Worm (Caenorhabditis elegans) whole organism, L1 larva: ENCODE results near the gene ooc-5.

Source experiments
- C04F5.9 ChIP-seq: sonication (generic microtip); optimal IDR thresholded peaks from 2 replicates; lab custom pipeline; 2016; ENCODE audit warnings: missing genetic modification characterization, missing compliant biosample characterization
- C34B4.2 ChIP-seq: sonication (generic microtip); optimal IDR thresholded peaks from 2 replicates; lab custom pipeline; 2017; ENCODE audit warnings: mild to moderate bottlenecking, missing genetic modification characterization, missing compliant biosample characterization
- F16B12.6 ChIP-seq: fragments of 150-350 bp; optimal IDR thresholded peaks from 2 replicates; lab custom pipeline; 2014; ENCODE audit warnings: missing biosample characterization, missing genetic modification characterization
- Y116A8C.19 ChIP-seq: sonication (generic microtip); optimal IDR thresholded peaks from 2 replicates; lab custom pipeline; 2016; ENCODE audit warnings: missing compliant biosample characterization, missing genetic modification characterization, borderline replicate concordance
- blmp-1 ChIP-seq: fragments of 150-350 bp; optimal IDR thresholded peaks from 2 replicates; lab custom pipeline; 2014; ENCODE audit warnings: missing biosample characterization, missing genetic modification characterization
- ceh-82 ChIP-seq, 3 experiments: fragments of 150-350 bp in 1 of 3; sonication (generic microtip) in 2 of 3; optimal IDR thresholded peaks; 2 replicates each; lab custom pipeline; 2014 to 2017; ENCODE audit warnings: missing biosample characterization in 3 of 3, missing genetic modification characterization in 3 of 3
- ces-1 ChIP-seq: fragments of 150-350 bp; optimal IDR thresholded peaks from 2 replicates; lab custom pipeline; 2014; ENCODE audit warnings: missing biosample characterization, missing genetic modification reagents, missing genetic modification characterization
- dpl-1 ChIP-seq, 3 experiments: fragments of 150-350 bp in 2 of 3; sonication (generic microtip) in 1 of 3; optimal IDR thresholded peaks; 2 replicates each; lab custom pipeline; 2014 to 2017; ENCODE audit warnings: missing biosample characterization in 3 of 3, missing genetic modification characterization in 3 of 3, missing genetic modification reagents in 3 of 3
- efl-1 ChIP-seq, 4 experiments: fragments of 150-350 bp; optimal IDR thresholded peaks in 3 of 4; peaks in 1 of 4; 1 replicate in 1 of 4; 2 replicates in 3 of 4; lab custom pipeline; 2014; ENCODE audit warnings: missing biosample characterization in 2 of 4, missing genetic modification characterization in 2 of 4, missing genetic modification reagents in 2 of 4
- egl-13 ChIP-seq: sonication (generic microtip); optimal IDR thresholded peaks from 2 replicates; lab custom pipeline; 2016; ENCODE audit warnings: missing genotype, missing genetic modification reagents, missing genetic modification characterization, missing compliant biosample characterization
- elt-2 ChIP-seq: sonication (generic microtip); optimal IDR thresholded peaks from 2 replicates; lab custom pipeline; 2016; ENCODE audit warnings: missing genetic modification characterization, mild to moderate bottlenecking, inconsistent platforms, missing compliant biosample characterization, missing genetic modification reagents
- elt-3 ChIP-seq, 6 experiments: fragments of 150-350 bp in 1 of 6; sonication (generic microtip); optimal IDR thresholded peaks; 2 replicates each; lab custom pipeline; 2017 to 2018; ENCODE audit warnings: missing biosample characterization in 6 of 6, missing genetic modification characterization in 6 of 6, inconsistent platforms in 1 of 6
- ets-5 ChIP-seq: fragments of 200-800 bp; sonication (Bioruptor generic); IDR thresholded peaks from 2 replicates; pipeline ENCODE4 v1.3.6; 2022; ENCODE audit warnings: missing genetic modification characterization, missing compliant biosample characterization
- fos-1 ChIP-seq: fragments of 150-350 bp; optimal IDR thresholded peaks from 2 replicates; lab custom pipeline; 2014; ENCODE audit warnings: missing biosample characterization, missing genetic modification characterization
- lin-14 ChIP-seq: fragments of 200-800 bp; sonication (Bioruptor generic); optimal IDR thresholded peaks from 2 replicates; lab custom pipeline; 2018; ENCODE audit warnings: mild to moderate bottlenecking, missing genetic modification characterization, moderate library complexity, missing compliant biosample characterization
- lin-15B ChIP-seq: fragments of 150-350 bp; sonication (generic microtip); optimal IDR thresholded peaks from 3 replicates; lab custom pipeline; 2014; ENCODE audit warnings: missing biosample characterization, missing genetic modification characterization
- lin-35 ChIP-seq, 2 experiments: fragments of 150-350 bp; optimal IDR thresholded peaks; 2 replicates each; lab custom pipeline; 2014; ENCODE audit warnings: missing biosample characterization in 2 of 2, missing genetic modification characterization in 2 of 2, missing genetic modification reagents in 2 of 2
- lir-3 ChIP-seq: sonication (generic microtip); optimal IDR thresholded peaks from 2 replicates; lab custom pipeline; 2016; ENCODE audit warnings: mild to moderate bottlenecking, missing genetic modification characterization, moderate library complexity, missing compliant biosample characterization; ENCODE audit not compliant: poor library complexity
- lsy-2 ChIP-seq, 2 experiments: fragments of 150-350 bp; optimal IDR thresholded peaks; 2 replicates each; lab custom pipeline; 2014; ENCODE audit warnings: missing biosample characterization in 2 of 2, missing genetic modification characterization in 2 of 2
- mab-9 ChIP-seq: fragments of 200-800 bp; sonication (Bioruptor generic); IDR thresholded peaks from 2 replicates; pipeline ENCODE4 v1.3.6; 2022; ENCODE audit warnings: missing genetic modification reagents, missing genetic modification characterization, missing compliant biosample characterization
- mep-1 ChIP-seq: fragments of 150-350 bp; optimal IDR thresholded peaks from 2 replicates; lab custom pipeline; 2014; ENCODE audit warnings: missing biosample characterization, missing genetic modification characterization
- nhr-12 ChIP-seq: sonication (generic microtip); optimal IDR thresholded peaks from 2 replicates; lab custom pipeline; 2017; ENCODE audit warnings: missing biosample characterization, missing genetic modification characterization
- nhr-47 ChIP-seq: sonication (generic microtip); optimal IDR thresholded peaks from 2 replicates; lab custom pipeline; 2016; ENCODE audit warnings: mild to moderate bottlenecking, missing genetic modification characterization, moderate library complexity, missing compliant biosample characterization
- nhr-71 ChIP-seq: sonication (generic microtip); optimal IDR thresholded peaks from 2 replicates; lab custom pipeline; 2016; ENCODE audit warnings: mild to moderate bottlenecking, missing genetic modification characterization, moderate library complexity, missing compliant biosample characterization
- nhr-84 ChIP-seq: sonication (generic microtip); optimal IDR thresholded peaks from 2 replicates; lab custom pipeline; 2017; ENCODE audit warnings: missing biosample characterization, missing genetic modification characterization
- nhr-85 ChIP-seq: sonication (generic microtip); peaks from one replicate; lab custom pipeline; 2016; ENCODE audit warnings: missing genetic modification characterization, inconsistent platforms, missing compliant biosample characterization
- pqm-1 ChIP-seq: sonication (generic microtip); optimal IDR thresholded peaks from 3 replicates; lab custom pipeline; 2017; ENCODE audit warnings: missing biosample characterization, missing genetic modification characterization
- rnt-1 ChIP-seq: sonication (generic microtip); optimal IDR thresholded peaks from 2 replicates; lab custom pipeline; 2016; ENCODE audit warnings: mild to moderate bottlenecking, missing genetic modification characterization, moderate library complexity, missing compliant biosample characterization
- snu-23 ChIP-seq: sonication (generic microtip); optimal IDR thresholded peaks from 2 replicates; lab custom pipeline; 2016; ENCODE audit warnings: missing genetic modification characterization, missing compliant biosample characterization
- sptf-1 ChIP-seq: fragments of 150-350 bp; optimal IDR thresholded peaks from 2 replicates; lab custom pipeline; 2014; ENCODE audit warnings: missing biosample characterization, missing genetic modification characterization
- swsn-7 ChIP-seq: sonication (generic microtip); optimal IDR thresholded peaks from 2 replicates; lab custom pipeline; 2016; ENCODE audit warnings: missing genetic modification characterization, missing compliant biosample characterization
- tbx-2 ChIP-seq: sonication (generic microtip); optimal IDR thresholded peaks from 2 replicates; lab custom pipeline; 2016; ENCODE audit warnings: missing genetic modification characterization, missing compliant biosample characterization
- tlp-1 ChIP-seq: fragments of 150-350 bp; optimal IDR thresholded peaks from 2 replicates; lab custom pipeline; 2014; ENCODE audit warnings: missing biosample characterization, missing genetic modification characterization
- unc-130 ChIP-seq: fragments of 150-350 bp; optimal IDR thresholded peaks from 2 replicates; lab custom pipeline; 2017; ENCODE audit warnings: missing biosample characterization, missing genetic modification characterization, inconsistent platforms
- unc-62 ChIP-seq: fragments of 150-350 bp; optimal IDR thresholded peaks from 2 replicates; lab custom pipeline; 2014; ENCODE audit warnings: missing biosample characterization, missing genetic modification reagents, missing genetic modification characterization
- unc-86 ChIP-seq: sonication (generic microtip); optimal IDR thresholded peaks from 2 replicates; lab custom pipeline; 2016; ENCODE audit warnings: missing genetic modification characterization, missing compliant biosample characterization
- vab-15 ChIP-seq: sonication (generic microtip); optimal IDR thresholded peaks from 2 replicates; lab custom pipeline; 2017; ENCODE audit warnings: missing genotype, mild to moderate bottlenecking, missing genetic modification characterization, missing compliant biosample characterization
- xbp-1 ChIP-seq: sonication (generic microtip); optimal IDR thresholded peaks from 2 replicates; lab custom pipeline; 2016; ENCODE audit warnings: missing genetic modification characterization, missing compliant biosample characterization

ooc-5 gene

ce11 chrII:8997479-8997878 is 4.5 kb downstream of the ooc-5 start, which contains the start of the genes F44G4.3 and tdp-1:
Gene F44G4.3 (minus strand): TSS chrII:8997662.
Gene tdp-1 (plus strand): TSS chrII:8997825.
- TF ChIP-seq snu-23 (peak; percentile 15), nhr-85 (peak; percentile 8), unc-62 (GFP tag; lab: Kevin White, UChicago) (no peak), nhr-47 (tag; lab: Kevin White, UChicago) (peak; percentile 33), dpl-1 (GFP tag; optimal IDR thresholded peaks at IDR 0.05; lab: Kevin White, UChicago) (peak; percentile 24 to 60 (median 26)), ets-5 (GFP tag; lab: Robert Waterston, UW) (no peak), Y116A8C.19 (tag; lab: Kevin White, UChicago) (no peak), mep-1 (peak; percentile 77), lin-35 (GFP tag; optimal IDR thresholded peaks at IDR 0.05; lab: Kevin White, UChicago) (peak; percentile 14 to 55), fos-1 (no peak), unc-86 (tag; lab: Kevin White, UChicago) (no peak), nhr-12 (tag; lab: Kevin White, UChicago) (no peak), F16B12.6 (tag; lab: Kevin White, UChicago) (peak; percentile 84), nhr-71 (peak; percentile 14), swsn-7 (tag; lab: Kevin White, UChicago) (peak; percentile 14), pqm-1 (tag; lab: Kevin White, UChicago) (no peak), egl-13 (tag; lab: Kevin White, UChicago) (no peak), elt-2 (tag; lab: Kevin White, UChicago) (no peak), lin-15B (tag; lab: Kevin White, UChicago) (no peak), mab-9 (GFP tag; lab: Robert Waterston, UW) (no peak), lsy-2 (tag; optimal IDR thresholded peaks at IDR 0.05; lab: Kevin White, UChicago) (peak; percentile 73 to 96), ces-1 (GFP tag; lab: Kevin White, UChicago) (peak; percentile 24), C34B4.2 (tag; lab: Kevin White, UChicago) (no peak), efl-1 (optimal IDR thresholded peaks at IDR 0.05; lab: Kevin White, UChicago) (peak; percentile 31 to 35), efl-1 (GFP tag; optimal IDR thresholded peaks at IDR 0.05 in 1 of 2; lab: Kevin White, UChicago) (peak; percentile 49 to 91), lin-14 (GFP tag; lab: Kevin White, UChicago) (peak; percentile 18), vab-15 (tag; lab: Kevin White, UChicago) (peak; percentile 14)

- no peak for TF ChIP-seq snu-23
- TF ChIP-seq blmp-1: no peak
- TF ChIP-seq elt-3 (tag; optimal IDR thresholded peaks at IDR 0.05; lab: Kevin White, UChicago): no peak
- TF ChIP-seq F16B12.6 (tag; lab: Kevin White, UChicago): no peak
- TF ChIP-seq ceh-82 (tag; optimal IDR thresholded peaks at IDR 0.05; lab: Kevin White, UChicago): no peak
- no peak for TF ChIP-seq nhr-84 (tag; lab: Kevin White, UChicago)
- TF ChIP-seq sptf-1: no peak
- no peak for TF ChIP-seq ets-5 (GFP tag; lab: Robert Waterston, UW)
- TF ChIP-seq rnt-1: no peak
- no peak for TF ChIP-seq xbp-1 (tag; lab: Kevin White, UChicago)
- TF ChIP-seq tbx-2 (tag; lab: Kevin White, UChicago): no peak
- TF ChIP-seq tlp-1 (tag; lab: Kevin White, UChicago): no peak
- TF ChIP-seq unc-130: no peak
- no peak for TF ChIP-seq lir-3 (tag; lab: Kevin White, UChicago)
- TF ChIP-seq nhr-71: no peak
- no peak for TF ChIP-seq C04F5.9
- TF ChIP-seq efl-1 (optimal IDR thresholded peaks at IDR 0.05; lab: Kevin White, UChicago): no peak
- no peak for TF ChIP-seq efl-1 (GFP tag; optimal IDR thresholded peaks at IDR 0.05 in 1 of 2; lab: Kevin White, UChicago)
These were observed 7.4 kb downstream of the ooc-5 start, which contains the start of gene F44G4.5 for ce11 chrII:9000331-9000730. Gene F44G4.5 (minus strand): TSS chrII:9000431.

- TF ChIP-seq ets-5 (GFP tag; lab: Robert Waterston, UW) (no peak), efl-1 (optimal IDR thresholded peaks at IDR 0.05; lab: Kevin White, UChicago) (no peak), efl-1 (GFP tag; optimal IDR thresholded peaks at IDR 0.05 in 1 of 2; lab: Kevin White, UChicago) (peak in 1 of 2 experiments; percentile 28)
- TF ChIP-seq, all 84 proteins: peak for 1
These were observed 8.8 kb downstream of the ooc-5 start, which contains the start of gene F44G4.6 for ce11 chrII:9001743-9002222. Gene F44G4.6 (minus strand): TSS chrII:9001793.
